Worm (Caenorhabditis elegans) whole organism, L4 larva: Measurements from ENCODE around the gene ceh-41.

Experiments used
- T20F7.1 ChIP-seq: fragments of 200-800 bp; sonication (Bioruptor generic); optimal IDR thresholded peaks from 2 replicates; lab custom pipeline; 2018; ENCODE audit warnings: mild to moderate bottlenecking, missing genetic modification characterization, missing compliant biosample characterization
- Y48G9A.11 ChIP-seq: fragments of 200-800 bp; sonication (Bioruptor generic); IDR thresholded peaks from 2 replicates; pipeline ENCODE4 v1.3.6; 2022; ENCODE audit warnings: missing genetic modification reagents, missing genetic modification characterization, missing compliant biosample characterization
- dpl-1 ChIP-seq: fragments of 150-350 bp; optimal IDR thresholded peaks from 2 replicates; lab custom pipeline; 2014; ENCODE audit warnings: missing biosample characterization, missing genetic modification reagents, missing genetic modification characterization
- fos-1 ChIP-seq: fragments of 150-350 bp; optimal IDR thresholded peaks from 2 replicates; lab custom pipeline; 2014; ENCODE audit warnings: missing biosample characterization, missing genetic modification characterization
- lin-13 ChIP-seq: fragments of 150-350 bp; optimal IDR thresholded peaks from 2 replicates; lab custom pipeline; 2014; ENCODE audit warnings: missing biosample characterization, missing genetic modification reagents, missing genetic modification characterization
- skn-1 ChIP-seq: fragments of 150-350 bp; optimal IDR thresholded peaks from 2 replicates; lab custom pipeline; 2014; ENCODE audit warnings: missing biosample characterization, missing genetic modification characterization
- zfp-3 ChIP-seq: fragments of 200-800 bp; sonication (Bioruptor generic); conservative IDR thresholded peaks from 2 replicates; pipeline ENCODE4 v1.3.6; 2022; ENCODE audit warnings: missing genetic modification reagents, missing genetic modification characterization, missing compliant biosample characterization

DNA sequence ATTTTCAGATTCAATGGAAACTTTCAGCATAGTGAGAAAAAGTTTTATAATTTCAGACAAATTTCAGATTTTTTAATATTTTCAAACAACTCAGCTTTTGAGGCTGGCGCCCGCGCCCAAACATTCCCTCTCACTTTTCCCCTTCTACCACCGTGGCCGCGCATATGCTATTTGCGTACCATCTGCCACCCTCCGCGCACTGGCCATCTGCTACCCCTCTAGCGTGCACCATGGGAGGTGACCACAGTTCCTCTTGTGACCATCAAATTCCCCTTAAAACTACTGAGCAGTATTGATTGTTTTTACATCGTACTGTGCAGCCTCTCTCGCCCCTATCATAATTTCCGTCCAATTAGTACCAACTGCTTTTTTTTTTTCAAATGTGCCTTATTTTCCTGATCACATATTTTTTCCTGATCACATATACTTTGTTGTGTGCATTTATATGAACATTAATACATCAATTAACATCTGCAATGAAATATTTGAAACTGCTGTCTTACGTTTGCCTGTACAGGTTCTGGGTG lies 47.4 kb downstream of the ceh-41 start, which contains the start of gene C14E2.11:
- TF ChIP-seq Y48G9A.11 (GFP tag; lab: Robert Waterston, UW) (no peak), skn-1 (tag; lab: Kevin White, UChicago) (no peak), zfp-3 (GFP tag; lab: Robert Waterston, UW) (no peak), lin-13 (GFP tag; lab: Kevin White, UChicago) (no peak), T20F7.1 (no peak), dpl-1 (GFP tag; lab: Kevin White, UChicago) (no peak), fos-1 (tag; lab: Kevin White, UChicago) (no peak)
